Fruit fly (Drosophila melanogaster): Measurements from ENCODE around the gene CG42268.

DNA sequence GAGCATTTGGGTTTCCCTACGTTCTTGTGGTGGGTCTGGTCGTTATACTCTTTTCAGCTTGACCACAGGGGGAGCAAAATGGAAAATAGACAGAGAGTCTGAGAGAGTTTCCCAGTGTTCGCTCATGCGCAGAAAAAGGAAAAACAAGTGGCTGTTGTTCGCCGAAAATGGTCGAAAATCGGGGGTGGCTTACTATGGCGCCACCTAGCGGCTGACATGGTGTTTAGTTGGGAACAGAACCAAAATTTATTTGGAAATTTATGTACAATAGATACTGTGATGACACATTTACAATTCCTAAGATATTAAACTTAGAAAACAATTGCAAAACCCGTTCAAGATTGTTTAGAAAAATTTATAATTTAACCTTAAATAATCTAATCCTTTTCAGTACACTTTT, 8.6 kb downstream of the CG42268 start:
- no peak for TF ChIP-seq ttk (optimal IDR thresholded peaks at IDR 0.05)
- no peak for TF ChIP-seq psq (optimal IDR thresholded peaks at IDR 0.05)
- TF ChIP-seq h (optimal IDR thresholded peaks at IDR 0.05): no peak

Measured in Kc167 (cell line).